ENCODE assay signal across 1 fruit fly cellular context in the genomic region with DNA sequence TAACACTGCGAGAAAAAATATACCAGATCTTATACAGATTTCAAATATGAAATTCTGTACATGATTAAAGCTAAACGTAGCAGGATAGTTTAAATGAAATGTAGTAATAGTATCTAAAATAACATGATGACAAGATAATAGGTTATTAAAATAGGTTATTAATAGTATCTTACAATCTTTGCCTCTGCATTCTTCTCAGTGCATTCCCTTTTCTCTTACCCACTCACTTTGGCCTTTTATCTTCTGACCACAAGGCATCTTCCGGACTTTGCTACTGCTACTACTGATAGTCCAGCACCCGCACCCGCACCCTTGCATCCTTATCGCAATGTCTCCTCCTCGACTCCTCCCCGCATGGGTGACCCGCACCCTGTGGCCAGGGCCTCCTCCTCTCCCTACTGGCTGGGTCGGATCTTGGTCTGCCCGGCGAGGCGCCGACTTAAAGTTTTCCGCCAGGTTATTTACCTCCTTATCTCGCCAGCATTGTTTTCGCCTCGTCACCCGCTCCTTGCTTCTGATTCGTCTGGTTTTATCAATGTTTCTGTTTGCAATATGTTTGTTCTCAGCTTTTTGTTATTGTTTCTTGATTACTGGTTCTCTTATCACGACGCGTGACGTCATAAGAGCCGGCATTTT.
TF ChIP-seq lines count a peak whose summit lies in the region.

No protein-coding gene starts in this region.

TF ChIP-seq in whole organism, embryonic, 481 proteins besides CTCF, POLR2A, EP300 and RAD21 (continued from another document):
- TF ChIP-seq HLH3B (GFP tag; IDR thresholded peaks at IDR 0.05; lab: Robert Waterston, UW) (0 out of 2 replicates have a peak, but pooled peaks have one; percentile 31), HLH4C (GFP tag; IDR thresholded peaks at IDR 0.05; lab: Robert Waterston, UW; ENCODE audit: partially characterized antibody) (no peak), CG34422 (GFP tag; IDR thresholded peaks at IDR 0.05; lab: Robert Waterston, UW) (peak; percentile 42; the same call in 1 of the 3 replicates), salm (tag; optimal IDR thresholded peaks at IDR 0.05; lab: Kevin White, UChicago) (no peak), crol (GFP tag; IDR thresholded peaks at IDR 0.05; lab: Robert Waterston, UW) (peak; percentile 93), CG7839 (tag; optimal IDR thresholded peaks at IDR 0.05; lab: Kevin White, UChicago) (peak; percentile 66), Atf6 (GFP tag; IDR thresholded peaks at IDR 0.05; lab: Robert Waterston, UW) (no peak), dmrt11E (tag; optimal IDR thresholded peaks at IDR 0.05; lab: Kevin White, UChicago) (peak; percentile 79), D (optimal IDR thresholded peaks at IDR 0.05; lab: Kevin White, UChicago) (no peak), D (GFP tag; optimal IDR thresholded peaks at IDR 0.05; lab: Kevin White, UChicago) (peak; percentile 12), croc (GFP tag; conservative IDR thresholded peaks at IDR 0.05; lab: Robert Waterston, UW) (peak; percentile 53; the same call in 2 of the 3 replicates), CG13775 (GFP tag; optimal IDR thresholded peaks at IDR 0.05; lab: Kevin White, UChicago) (peak; percentile 15), gsb-n (tag; optimal IDR thresholded peaks at IDR 0.05; lab: Kevin White, UChicago) (peak; percentile 26), CG2712 (tag; optimal IDR thresholded peaks at IDR 0.05; lab: Kevin White, UChicago) (peak; percentile 78), CG1233 (GFP tag; optimal IDR thresholded peaks at IDR 0.05; lab: Kevin White, UChicago) (no peak), gem (tag; optimal IDR thresholded peaks at IDR 0.05; lab: Kevin White, UChicago) (peak; percentile 79), Ptx1 (GFP tag; IDR thresholded peaks at IDR 0.05; lab: Robert Waterston, UW) (0 out of 2 replicates have a peak, but pooled peaks have one; percentile 29), gcm2 (GFP tag; optimal IDR thresholded peaks at IDR 0.05; lab: Kevin White, UChicago) (no peak), CG12942 (GFP tag; optimal IDR thresholded peaks at IDR 0.05; lab: Kevin White, UChicago) (peak; percentile 5), ci (GFP tag; IDR thresholded peaks at IDR 0.05; lab: Robert Waterston, UW) (no peak), MTF-1 (GFP tag; optimal IDR thresholded peaks at IDR 0.05; lab: Kevin White, UChicago; ENCODE audit: borderline replicate concordance) (no peak), Hr39 (optimal IDR thresholded peaks at IDR 0.05; lab: Kevin White, UChicago) (peak; percentile 17)
